Worm (Caenorhabditis elegans) whole organism, L1 larva: Measurements from ENCODE around the gene maph-1.3.

Experiments used
- aha-1 ChIP-seq: fragments of 150-350 bp; optimal IDR thresholded peaks from 2 replicates; lab custom pipeline; 2014; ENCODE audit warnings: missing biosample characterization, missing genetic modification characterization
- blmp-1 ChIP-seq: fragments of 150-350 bp; optimal IDR thresholded peaks from 2 replicates; lab custom pipeline; 2014; ENCODE audit warnings: missing biosample characterization, missing genetic modification characterization
- ceh-82 ChIP-seq, 3 experiments: fragments of 150-350 bp in 1 of 3; sonication (generic microtip) in 2 of 3; optimal IDR thresholded peaks; 2 replicates each; lab custom pipeline; 2014 to 2017; ENCODE audit warnings: missing biosample characterization in 3 of 3, missing genetic modification characterization in 3 of 3
- ceh-90 ChIP-seq: sonication (generic microtip); optimal IDR thresholded peaks from 2 replicates; lab custom pipeline; 2016; ENCODE audit warnings: missing genetic modification characterization, missing compliant biosample characterization
- dpl-1 ChIP-seq, 3 experiments: fragments of 150-350 bp in 2 of 3; sonication (generic microtip) in 1 of 3; optimal IDR thresholded peaks; 2 replicates each; lab custom pipeline; 2014 to 2017; ENCODE audit warnings: missing biosample characterization in 3 of 3, missing genetic modification characterization in 3 of 3, missing genetic modification reagents in 3 of 3
- dsc-1 ChIP-seq: sonication (generic microtip); optimal IDR thresholded peaks from 2 replicates; lab custom pipeline; 2016; ENCODE audit warnings: mild to moderate bottlenecking, missing genetic modification characterization, missing compliant biosample characterization
- efl-1 ChIP-seq, 4 experiments: fragments of 150-350 bp; optimal IDR thresholded peaks in 3 of 4; peaks in 1 of 4; 1 replicate in 1 of 4; 2 replicates in 3 of 4; lab custom pipeline; 2014; ENCODE audit warnings: missing biosample characterization in 2 of 4, missing genetic modification characterization in 2 of 4, missing genetic modification reagents in 2 of 4
- elt-2 ChIP-seq: sonication (generic microtip); optimal IDR thresholded peaks from 2 replicates; lab custom pipeline; 2016; ENCODE audit warnings: missing genetic modification characterization, mild to moderate bottlenecking, inconsistent platforms, missing compliant biosample characterization, missing genetic modification reagents
- elt-3 ChIP-seq, 6 experiments: fragments of 150-350 bp in 1 of 6; sonication (generic microtip); optimal IDR thresholded peaks; 2 replicates each; lab custom pipeline; 2017 to 2018; ENCODE audit warnings: missing biosample characterization in 6 of 6, missing genetic modification characterization in 6 of 6, inconsistent platforms in 1 of 6
- fkh-10 ChIP-seq: sonication (generic microtip); optimal IDR thresholded peaks from 2 replicates; lab custom pipeline; 2017; ENCODE audit warnings: missing biosample characterization, missing genetic modification reagents, missing genetic modification characterization
- fos-1 ChIP-seq: fragments of 150-350 bp; optimal IDR thresholded peaks from 2 replicates; lab custom pipeline; 2014; ENCODE audit warnings: missing biosample characterization, missing genetic modification characterization
- grh-1 ChIP-seq: fragments of 200-800 bp; sonication (Bioruptor generic); IDR thresholded peaks from 2 replicates; pipeline ENCODE4 v1.3.6; 2022; ENCODE audit warnings: missing genetic modification reagents, missing genetic modification characterization, missing compliant biosample characterization
- hpl-2 ChIP-seq: fragments of 150-350 bp; optimal IDR thresholded peaks from 2 replicates; lab custom pipeline; 2014; ENCODE audit warnings: missing biosample characterization, missing genetic modification reagents, missing genetic modification characterization
- jun-1 ChIP-seq: fragments of 150-350 bp; optimal IDR thresholded peaks from 2 replicates; lab custom pipeline; 2014; ENCODE audit warnings: missing biosample characterization, missing genetic modification reagents, missing genetic modification characterization
- lin-14 ChIP-seq: fragments of 200-800 bp; sonication (Bioruptor generic); optimal IDR thresholded peaks from 2 replicates; lab custom pipeline; 2018; ENCODE audit warnings: mild to moderate bottlenecking, missing genetic modification characterization, moderate library complexity, missing compliant biosample characterization
- lin-15B ChIP-seq: fragments of 150-350 bp; sonication (generic microtip); optimal IDR thresholded peaks from 3 replicates; lab custom pipeline; 2014; ENCODE audit warnings: missing biosample characterization, missing genetic modification characterization
- lin-35 ChIP-seq, 2 experiments: fragments of 150-350 bp; optimal IDR thresholded peaks; 2 replicates each; lab custom pipeline; 2014; ENCODE audit warnings: missing biosample characterization in 2 of 2, missing genetic modification characterization in 2 of 2, missing genetic modification reagents in 2 of 2
- lsy-2 ChIP-seq, 2 experiments: fragments of 150-350 bp; optimal IDR thresholded peaks; 2 replicates each; lab custom pipeline; 2014; ENCODE audit warnings: missing biosample characterization in 2 of 2, missing genetic modification characterization in 2 of 2
- nhr-11 ChIP-seq: fragments of 150-350 bp; optimal IDR thresholded peaks from 2 replicates; lab custom pipeline; 2014; ENCODE audit warnings: missing biosample characterization, missing genetic modification characterization
- nhr-20 ChIP-seq: sonication (generic microtip); optimal IDR thresholded peaks from 2 replicates; lab custom pipeline; 2016; ENCODE audit warnings: mild to moderate bottlenecking, missing genetic modification characterization, missing compliant biosample characterization
- nhr-71 ChIP-seq: sonication (generic microtip); optimal IDR thresholded peaks from 2 replicates; lab custom pipeline; 2016; ENCODE audit warnings: mild to moderate bottlenecking, missing genetic modification characterization, moderate library complexity, missing compliant biosample characterization
- nhr-77 ChIP-seq: fragments of 150-350 bp; optimal IDR thresholded peaks from 2 replicates; lab custom pipeline; 2014; ENCODE audit warnings: missing biosample characterization, missing genetic modification characterization
- nhr-84 ChIP-seq: sonication (generic microtip); optimal IDR thresholded peaks from 2 replicates; lab custom pipeline; 2017; ENCODE audit warnings: missing biosample characterization, missing genetic modification characterization
- nhr-85 ChIP-seq: sonication (generic microtip); peaks from one replicate; lab custom pipeline; 2016; ENCODE audit warnings: missing genetic modification characterization, inconsistent platforms, missing compliant biosample characterization
- pqm-1 ChIP-seq: sonication (generic microtip); optimal IDR thresholded peaks from 3 replicates; lab custom pipeline; 2017; ENCODE audit warnings: missing biosample characterization, missing genetic modification characterization
- rnt-1 ChIP-seq: sonication (generic microtip); optimal IDR thresholded peaks from 2 replicates; lab custom pipeline; 2016; ENCODE audit warnings: mild to moderate bottlenecking, missing genetic modification characterization, moderate library complexity, missing compliant biosample characterization
- skn-1 ChIP-seq: fragments of 150-350 bp; optimal IDR thresholded peaks from 2 replicates; lab custom pipeline; 2014; ENCODE audit warnings: missing biosample characterization, missing genetic modification characterization
- snpc-4 ChIP-seq: fragments of 150-350 bp; optimal IDR thresholded peaks from 2 replicates; lab custom pipeline; 2014; ENCODE audit warnings: missing biosample characterization, missing genetic modification characterization
- sox-4 ChIP-seq: sonication (generic microtip); optimal IDR thresholded peaks from 2 replicates; lab custom pipeline; 2016; ENCODE audit warnings: missing genetic modification characterization, missing compliant biosample characterization
- tlp-1 ChIP-seq: fragments of 150-350 bp; optimal IDR thresholded peaks from 2 replicates; lab custom pipeline; 2014; ENCODE audit warnings: missing biosample characterization, missing genetic modification characterization
- unc-62 ChIP-seq: fragments of 150-350 bp; optimal IDR thresholded peaks from 2 replicates; lab custom pipeline; 2014; ENCODE audit warnings: missing biosample characterization, missing genetic modification reagents, missing genetic modification characterization
- unc-86 ChIP-seq: sonication (generic microtip); optimal IDR thresholded peaks from 2 replicates; lab custom pipeline; 2016; ENCODE audit warnings: missing genetic modification characterization, missing compliant biosample characterization
- zag-1 ChIP-seq: fragments of 150-350 bp; optimal IDR thresholded peaks from 2 replicates; lab custom pipeline; 2014; ENCODE audit warnings: missing biosample characterization, missing genetic modification characterization

The maph-1.3 gene

ce11 chrIII:3878986-3879756 is 34.5 kb downstream of the maph-1.3 start:
- TF ChIP-seq nhr-84 (no peak), unc-62 (GFP tag; lab: Kevin White, UChicago) (no peak), efl-1 (optimal IDR thresholded peaks at IDR 0.05; lab: Kevin White, UChicago) (no peak), efl-1 (GFP tag; optimal IDR thresholded peaks at IDR 0.05 in 1 of 2; lab: Kevin White, UChicago) (peak in 1 of 2 experiments; percentile 87), nhr-85 (tag; lab: Kevin White, UChicago) (peak; percentile 54), skn-1 (tag; lab: Kevin White, UChicago) (peak; percentile 79)

ce11 chrIII:3883146-3883545 is 38.5 kb downstream of the maph-1.3 start:
- TF ChIP-seq nhr-85 (tag; lab: Kevin White, UChicago) (no peak), elt-3 (tag; optimal IDR thresholded peaks at IDR 0.05; lab: Kevin White, UChicago) (no peak), tlp-1 (tag; lab: Kevin White, UChicago) (no peak), skn-1 (tag; lab: Kevin White, UChicago) (no peak), lin-14 (GFP tag; lab: Kevin White, UChicago) (peak; percentile 62), ceh-90 (tag; lab: Kevin White, UChicago) (no peak), zag-1 (tag; lab: Kevin White, UChicago) (peak; percentile 7), dsc-1 (tag; lab: Kevin White, UChicago) (peak; percentile 68), sox-4 (tag; lab: Kevin White, UChicago) (no peak)

ce11 chrIII:3887586-3887985 is 42.9 kb downstream of the maph-1.3 start:
- TF ChIP-seq hpl-2 (GFP tag; lab: Kevin White, UChicago) (no peak), grh-1 (GFP tag; lab: Robert Waterston, UW) (no peak), rnt-1 (tag; lab: Kevin White, UChicago) (no peak), nhr-77 (tag; lab: Kevin White, UChicago) (peak; percentile 10), pqm-1 (peak; percentile 59), efl-1 (optimal IDR thresholded peaks at IDR 0.05; lab: Kevin White, UChicago) (no peak), efl-1 (GFP tag; optimal IDR thresholded peaks at IDR 0.05 in 1 of 2; lab: Kevin White, UChicago) (peak; percentile 48 to 94), lsy-2 (tag; optimal IDR thresholded peaks at IDR 0.05; lab: Kevin White, UChicago) (peak in 1 of 2 experiments; percentile 35), nhr-71 (tag; lab: Kevin White, UChicago) (no peak), unc-86 (tag; lab: Kevin White, UChicago) (no peak), dpl-1 (GFP tag; optimal IDR thresholded peaks at IDR 0.05; lab: Kevin White, UChicago) (peak in 1 of 3 experiments; percentile 49), blmp-1 (tag; lab: Kevin White, UChicago) (peak; percentile 37), nhr-20 (tag; lab: Kevin White, UChicago) (peak; percentile 24), fos-1 (tag; lab: Kevin White, UChicago) (no peak), elt-2 (tag; lab: Kevin White, UChicago) (peak; percentile 29), lin-15B (tag; lab: Kevin White, UChicago) (peak; percentile 57), ceh-82 (tag; optimal IDR thresholded peaks at IDR 0.05; lab: Kevin White, UChicago) (peak in 1 of 3 experiments; percentile 12), jun-1 (tag; lab: Kevin White, UChicago) (peak; percentile 15), lin-14 (GFP tag; lab: Kevin White, UChicago) (peak; percentile 58), lin-35 (GFP tag; optimal IDR thresholded peaks at IDR 0.05; lab: Kevin White, UChicago) (peak; percentile 44 to 50)

- TF ChIP-seq efl-1 (optimal IDR thresholded peaks at IDR 0.05; lab: Kevin White, UChicago) (no peak), efl-1 (GFP tag; optimal IDR thresholded peaks at IDR 0.05 in 1 of 2; lab: Kevin White, UChicago) (peak in 1 of 2 experiments; percentile 78), nhr-11 (tag; lab: Kevin White, UChicago) (no peak)
Observed at ce11 chrIII:3889896-3890295, 45.2 kb downstream of the maph-1.3 start.

- no peak for TF ChIP-seq aha-1 (tag; lab: Kevin White, UChicago)
- TF ChIP-seq ceh-82 (tag; optimal IDR thresholded peaks at IDR 0.05; lab: Kevin White, UChicago), result no peak
- no peak for TF ChIP-seq snpc-4 (tag; lab: Kevin White, UChicago)
- no peak for TF ChIP-seq fkh-10 (GFP tag; lab: Kevin White, UChicago)
- no peak for TF ChIP-seq nhr-84
Observed at ce11 chrIII:3893992-3894391, 49.3 kb downstream of the maph-1.3 start.
